Fruit fly (Drosophila melanogaster): ENCODE measurements around the gene RpS5a.

The RpS5a gene

DNA sequence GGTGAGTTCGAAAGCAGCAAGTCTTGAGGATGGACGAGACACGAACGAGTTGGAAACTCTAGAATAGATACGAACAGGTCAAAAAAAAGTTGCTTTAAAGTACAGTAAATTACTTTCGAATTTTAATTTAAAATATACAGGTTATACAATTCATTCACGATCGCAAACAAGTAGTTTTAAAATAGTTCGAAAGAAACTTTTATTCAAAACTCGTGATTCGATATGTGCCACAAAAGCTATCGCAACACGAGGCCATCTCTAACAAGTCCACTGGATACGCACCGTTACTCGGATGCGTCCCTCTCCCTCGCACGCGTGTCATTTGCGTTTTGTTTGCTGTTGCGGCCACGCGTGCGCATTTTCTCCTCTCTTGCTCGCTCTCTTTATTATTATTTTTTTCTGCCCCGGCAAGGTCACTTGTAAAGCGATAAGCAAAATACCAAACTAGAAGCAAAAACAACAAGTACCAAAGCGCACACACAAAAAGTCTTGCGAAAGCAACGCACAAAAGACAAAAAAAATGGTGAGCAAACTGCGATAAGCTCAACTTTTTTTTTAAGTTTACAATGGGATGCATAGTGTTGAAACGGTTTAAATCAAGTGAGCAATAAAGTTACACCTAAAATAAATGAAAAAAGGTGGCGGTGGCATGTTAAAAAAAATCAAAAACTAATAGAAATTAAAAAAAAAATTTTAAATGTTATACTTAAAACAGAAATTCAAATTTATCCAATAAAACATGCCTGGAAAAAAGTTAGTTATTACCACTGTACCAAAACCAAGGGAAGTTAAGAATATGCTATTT, 22.8 kb downstream of the RpS5a start (continued):
- peak; percentile 83 for TF ChIP-seq Rfx (GFP tag; IDR thresholded peaks at IDR 0.05)
- peak; percentile 51 for TF ChIP-seq CG1233 (GFP tag; optimal IDR thresholded peaks at IDR 0.05)
- peak; percentile 53 for TF ChIP-seq CG11247 (GFP tag; IDR thresholded peaks at IDR 0.05)
- TF ChIP-seq MESR4 (GFP tag; optimal IDR thresholded peaks at IDR 0.05) = no peak
- TF ChIP-seq ab (GFP tag; optimal IDR thresholded peaks at IDR 0.05) = no peak
- no peak for TF ChIP-seq fd102C (GFP tag; optimal IDR thresholded peaks at IDR 0.05)
- TF ChIP-seq run (tag; optimal IDR thresholded peaks at IDR 0.05) = no peak
- TF ChIP-seq Doc2 (GFP tag; IDR thresholded peaks at IDR 0.05) = no peak
- TF ChIP-seq CG3838 (GFP tag; optimal IDR thresholded peaks at IDR 0.05) = no peak
- peak; percentile 70 for TF ChIP-seq bowl (GFP tag; IDR thresholded peaks at IDR 0.05)
- TF ChIP-seq ara (GFP tag; IDR thresholded peaks at IDR 0.05) = peak; percentile 39; the same call in 1 of the 2 replicates
- peak; percentile 49 for TF ChIP-seq CG18476 (GFP tag; optimal IDR thresholded peaks at IDR 0.05)
- TF ChIP-seq CG12942 (GFP tag; optimal IDR thresholded peaks at IDR 0.05) = no peak
- TF ChIP-seq ind (GFP tag; optimal IDR thresholded peaks at IDR 0.05) = peak; percentile 55
- TF ChIP-seq ftz-f1 (GFP tag; optimal IDR thresholded peaks at IDR 0.05) = peak; percentile 86
- TF ChIP-seq Ptx1 (GFP tag; IDR thresholded peaks at IDR 0.05) = peak; percentile 81
- TF ChIP-seq dmrt99B (tag; optimal IDR thresholded peaks at IDR 0.05) = peak; percentile 85
- peak; percentile 23 for TF ChIP-seq CG4328 (GFP tag; optimal IDR thresholded peaks at IDR 0.05)
- peak; percentile 17 for TF ChIP-seq her (GFP tag; optimal IDR thresholded peaks at IDR 0.05)
- peak; percentile 51 for TF ChIP-seq mam (GFP tag; optimal IDR thresholded peaks at IDR 0.05)
- TF ChIP-seq emc (GFP tag; optimal IDR thresholded peaks at IDR 0.05) = no peak
- TF ChIP-seq CG13624 (GFP tag; optimal IDR thresholded peaks at IDR 0.05) = peak; percentile 22
- TF ChIP-seq Dek (tag; optimal IDR thresholded peaks at IDR 0.05) = peak; percentile 47
- peak; percentile 45 for TF ChIP-seq Fer2 (tag; optimal IDR thresholded peaks at IDR 0.05)
- TF ChIP-seq CG17568 (GFP tag; optimal IDR thresholded peaks at IDR 0.05) = peak; percentile 70
- peak; percentile 85 for TF ChIP-seq Fer3 (tag; optimal IDR thresholded peaks at IDR 0.05)
- peak; percentile 69 for TF ChIP-seq kni (GFP tag; optimal IDR thresholded peaks at IDR 0.05)
- no peak for TF ChIP-seq CG14965 (GFP tag; optimal IDR thresholded peaks at IDR 0.05; ENCODE audit: borderline replicate concordance)
- 0 out of 2 replicates have a peak, but pooled peaks have one; percentile 30 for TF ChIP-seq CG10321 (GFP tag; IDR thresholded peaks at IDR 0.05)
- TF ChIP-seq CG1603 (tag; optimal IDR thresholded peaks at IDR 0.05) = peak; percentile 33
- TF ChIP-seq CG12104 (GFP tag; optimal IDR thresholded peaks at IDR 0.05) = peak; percentile 10
- peak; percentile 29 for TF ChIP-seq ssp (GFP tag; IDR thresholded peaks at IDR 0.05)
- TF ChIP-seq Abd-B (GFP tag; optimal IDR thresholded peaks at IDR 0.05) = peak; percentile 45
- no peak for TF ChIP-seq Atf-2 (GFP tag; optimal IDR thresholded peaks at IDR 0.05)
- peak; percentile 36; the same call in 1 of the 2 replicates for TF ChIP-seq danr (GFP tag; IDR thresholded peaks at IDR 0.05)
- peak; percentile 72 for TF ChIP-seq CG14014 (GFP tag; IDR thresholded peaks at IDR 0.05)
- peak; percentile 82 for TF ChIP-seq nerfin-2 (GFP tag; IDR thresholded peaks at IDR 0.05; ENCODE audit: partially characterized antibody)
- TF ChIP-seq tx (GFP tag; optimal IDR thresholded peaks at IDR 0.05) = peak; percentile 22
- peak; percentile 45 for TF ChIP-seq CG9727 (GFP tag; optimal IDR thresholded peaks at IDR 0.05)
- no peak for TF ChIP-seq z (GFP tag; IDR thresholded peaks at IDR 0.05)
- no peak for TF ChIP-seq CG3065 (GFP tag; optimal IDR thresholded peaks at IDR 0.05)
- TF ChIP-seq lbe (GFP tag; optimal IDR thresholded peaks at IDR 0.05) = no peak
- TF ChIP-seq Optix (GFP tag; IDR thresholded peaks at IDR 0.05) = peak; percentile 35; the same call in 1 of the 3 replicates
- TF ChIP-seq CG33213 (GFP tag; optimal IDR thresholded peaks at IDR 0.05) = no peak
- no peak for TF ChIP-seq Kr (GFP tag; optimal IDR thresholded peaks at IDR 0.05)
- no peak for TF ChIP-seq Jarid2 (GFP tag; optimal IDR thresholded peaks at IDR 0.05)
- TF ChIP-seq cad (GFP tag; optimal IDR thresholded peaks at IDR 0.05) = no peak
- TF ChIP-seq CG12391 (tag; optimal IDR thresholded peaks at IDR 0.05) = peak; percentile 47
- no peak for TF ChIP-seq oc (tag; optimal IDR thresholded peaks at IDR 0.05)

All from whole organism, embryonic.